In the genomic region with DNA sequence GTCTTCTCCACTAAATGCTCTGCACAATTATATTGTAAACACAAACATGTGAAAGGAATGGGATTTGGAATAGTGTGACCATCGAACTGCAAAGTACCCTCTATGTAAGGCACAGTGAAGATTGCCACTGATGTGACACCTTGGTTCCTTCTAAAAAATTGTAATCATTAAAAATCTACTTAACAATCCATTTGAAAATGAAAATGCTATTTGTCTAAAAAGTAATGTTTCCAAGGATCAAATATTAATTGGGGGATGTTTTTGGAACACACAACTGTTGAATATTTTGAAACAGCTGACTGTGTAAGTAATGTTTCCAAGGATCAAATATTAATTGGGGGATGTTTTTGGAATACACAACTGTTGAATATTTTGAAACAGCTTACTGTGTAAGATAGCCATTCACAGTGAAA, we compare ENCODE assay signal across 3 fruit fly cellular contexts.
A peak's percentile ranks its signal among the peaks of the same experiment; 100 is the strongest.
TF ChIP-seq lines count a peak whose summit lies in the region.

A gene (minus strand): TSS at position 304 of the 413 bp plus-strand sequence.

TF ChIP-seq in whole organism, embryonic, 481 proteins besides CTCF, POLR2A, EP300 and RAD21 (continued from another document and continues in another):
- TF ChIP-seq BEAF-32 (GFP tag; optimal IDR thresholded peaks at IDR 0.05; lab: Kevin White, UChicago): peak; percentile 9
- 0 out of 2 replicates have a peak, but pooled peaks have one; percentile 27 for TF ChIP-seq CG8765 (GFP tag; IDR thresholded peaks at IDR 0.05; lab: Robert Waterston, UW)
- peak; percentile 84 for TF ChIP-seq CG2120 (GFP tag; optimal IDR thresholded peaks at IDR 0.05; lab: Kevin White, UChicago)
- TF ChIP-seq kah (GFP tag; optimal IDR thresholded peaks at IDR 0.05; lab: Kevin White, UChicago): peak; percentile 37
- TF ChIP-seq CG32767 (GFP tag; IDR thresholded peaks at IDR 0.05; lab: Robert Waterston, UW): peak; percentile 51; the same call in 1 of the 2 replicates
- peak; percentile 67 for TF ChIP-seq CG11093 (GFP tag; IDR thresholded peaks at IDR 0.05; lab: Robert Waterston, UW)
- TF ChIP-seq abd-A (tag; optimal IDR thresholded peaks at IDR 0.05; lab: Kevin White, UChicago): no peak
- peak; percentile 93 for TF ChIP-seq row (GFP tag; IDR thresholded peaks at IDR 0.05; lab: Robert Waterston, UW)
- TF ChIP-seq eve (GFP tag; optimal IDR thresholded peaks at IDR 0.05; lab: Kevin White, UChicago): no peak
- no peak for TF ChIP-seq fd102C (GFP tag; optimal IDR thresholded peaks at IDR 0.05; lab: Kevin White, UChicago)
- TF ChIP-seq tgo (GFP tag; IDR thresholded peaks at IDR 0.05; lab: Robert Waterston, UW): peak; percentile 71
- peak; percentile 28 for TF ChIP-seq Blimp-1 (GFP tag; optimal IDR thresholded peaks at IDR 0.05; lab: Kevin White, UChicago)
- no peak for TF ChIP-seq CG6854 (GFP tag; optimal IDR thresholded peaks at IDR 0.05; lab: Kevin White, UChicago)
- TF ChIP-seq CG12659 (GFP tag; optimal IDR thresholded peaks at IDR 0.05; lab: Kevin White, UChicago): peak; percentile 55
- TF ChIP-seq sr (GFP tag; IDR thresholded peaks at IDR 0.05; lab: Robert Waterston, UW): 0 out of 3 replicates have a peak, but pooled peaks have one; percentile 23
- peak; percentile 50 for TF ChIP-seq Hmr (GFP tag; optimal IDR thresholded peaks at IDR 0.05; lab: Kevin White, UChicago)
- TF ChIP-seq CG1603 (tag; optimal IDR thresholded peaks at IDR 0.05; lab: Kevin White, UChicago): peak; percentile 76
- no peak for TF ChIP-seq Lpt (GFP tag; optimal IDR thresholded peaks at IDR 0.05; lab: Kevin White, UChicago)
- peak; percentile 69 for TF ChIP-seq trem (tag; optimal IDR thresholded peaks at IDR 0.05; lab: Kevin White, UChicago)
- TF ChIP-seq CG12299 (tag; optimal IDR thresholded peaks at IDR 0.05; lab: Kevin White, UChicago): no peak
- TF ChIP-seq CG17802 (tag; optimal IDR thresholded peaks at IDR 0.05; lab: Kevin White, UChicago): peak; percentile 42
- TF ChIP-seq Atf-2 (GFP tag; optimal IDR thresholded peaks at IDR 0.05; lab: Kevin White, UChicago): peak; percentile 49
- peak; percentile 59 for TF ChIP-seq stwl (tag; optimal IDR thresholded peaks at IDR 0.05; lab: Kevin White, UChicago)
- no peak for TF ChIP-seq Scr (GFP tag; IDR thresholded peaks at IDR 0.05; lab: Robert Waterston, UW; ENCODE audit: partially characterized antibody)
- TF ChIP-seq CoRest (tag; optimal IDR thresholded peaks at IDR 0.05; lab: Kevin White, UChicago): peak; percentile 64
- TF ChIP-seq Hey (tag; optimal IDR thresholded peaks at IDR 0.05; lab: Kevin White, UChicago): no peak
- TF ChIP-seq usp (GFP tag; optimal IDR thresholded peaks at IDR 0.05; lab: Kevin White, UChicago): no peak
- no peak for TF ChIP-seq dimm (GFP tag; IDR thresholded peaks at IDR 0.05; lab: Robert Waterston, UW)
- peak; percentile 35 for TF ChIP-seq CG2116 (GFP tag; optimal IDR thresholded peaks at IDR 0.05; lab: Kevin White, UChicago)
- peak; percentile 30 for TF ChIP-seq HHEX (GFP tag; optimal IDR thresholded peaks at IDR 0.05; lab: Kevin White, UChicago)
- peak; percentile 59 for TF ChIP-seq ems (GFP tag; optimal IDR thresholded peaks at IDR 0.05; lab: Kevin White, UChicago)
- peak; percentile 86 for TF ChIP-seq MBD-R2 (GFP tag; IDR thresholded peaks at IDR 0.05; lab: Robert Waterston, UW)
- TF ChIP-seq dmrt11E (tag; optimal IDR thresholded peaks at IDR 0.05; lab: Kevin White, UChicago): peak; percentile 60
- TF ChIP-seq disco-r (GFP tag; optimal IDR thresholded peaks at IDR 0.05; lab: Kevin White, UChicago): no peak
- TF ChIP-seq Dad (GFP tag; optimal IDR thresholded peaks at IDR 0.05; lab: Kevin White, UChicago): peak; percentile 34
- no peak for TF ChIP-seq ash1 (GFP tag; optimal IDR thresholded peaks at IDR 0.05; lab: Kevin White, UChicago)
- TF ChIP-seq Lim3 (GFP tag; IDR thresholded peaks at IDR 0.05; lab: Robert Waterston, UW): no peak
- peak; percentile 55 for TF ChIP-seq CG17359 (tag; optimal IDR thresholded peaks at IDR 0.05; lab: Kevin White, UChicago)
- no peak for TF ChIP-seq CG8281 (tag; optimal IDR thresholded peaks at IDR 0.05; lab: Kevin White, UChicago)
- TF ChIP-seq Opbp (GFP tag; IDR thresholded peaks at IDR 0.05; lab: Robert Waterston, UW; ENCODE audit: partially characterized antibody): no peak
- TF ChIP-seq Bgb (GFP tag; IDR thresholded peaks at IDR 0.05; lab: Robert Waterston, UW; ENCODE audit: partially characterized antibody): no peak
- TF ChIP-seq pb (GFP tag; optimal IDR thresholded peaks at IDR 0.05; lab: Kevin White, UChicago): no peak

TF ChIP-seq in whole organism, prepupa, 60 proteins besides CTCF, POLR2A, EP300 and RAD21 (continued from another document):
- TF ChIP-seq eg (GFP tag; IDR thresholded peaks at IDR 0.05; lab: Robert Waterston, UW): peak; percentile 88
- TF ChIP-seq CG34406 (GFP tag; optimal IDR thresholded peaks at IDR 0.05; lab: Kevin White, UChicago): peak; percentile 23
- TF ChIP-seq CG4318 (GFP tag; optimal IDR thresholded peaks at IDR 0.05; lab: Kevin White, UChicago): no peak
- TF ChIP-seq esn (GFP tag; optimal IDR thresholded peaks at IDR 0.05; lab: Kevin White, UChicago): peak; percentile 76
- TF ChIP-seq Met (GFP tag; optimal IDR thresholded peaks at IDR 0.05; lab: Kevin White, UChicago): no peak
- TF ChIP-seq CG3032 (tag; optimal IDR thresholded peaks at IDR 0.05; lab: Kevin White, UChicago): peak; percentile 51
- no peak for TF ChIP-seq CG6276 (GFP tag; optimal IDR thresholded peaks at IDR 0.05; lab: Kevin White, UChicago)
- no peak for TF ChIP-seq CG9139 (GFP tag; optimal IDR thresholded peaks at IDR 0.05; lab: Kevin White, UChicago)
- no peak for TF ChIP-seq Blimp-1 (GFP tag; optimal IDR thresholded peaks at IDR 0.05; lab: Kevin White, UChicago)
- TF ChIP-seq CG3919 (GFP tag; optimal IDR thresholded peaks at IDR 0.05; lab: Kevin White, UChicago): peak; percentile 61
- peak; percentile 65 for TF ChIP-seq Eip75B (GFP tag; optimal IDR thresholded peaks at IDR 0.05; lab: Kevin White, UChicago)
- no peak for TF ChIP-seq CG32006 (GFP tag; optimal IDR thresholded peaks at IDR 0.05; lab: Kevin White, UChicago)
- TF ChIP-seq spab (GFP tag; optimal IDR thresholded peaks at IDR 0.05; lab: Kevin White, UChicago): no peak
- TF ChIP-seq achi (GFP tag; optimal IDR thresholded peaks at IDR 0.05; lab: Kevin White, UChicago): peak; percentile 42
- TF ChIP-seq CG1621 (tag; optimal IDR thresholded peaks at IDR 0.05; lab: Kevin White, UChicago): no peak
- TF ChIP-seq lz (GFP tag; optimal IDR thresholded peaks at IDR 0.05; lab: Kevin White, UChicago): peak; percentile 78
- no peak for TF ChIP-seq Eip93F (GFP tag; optimal IDR thresholded peaks at IDR 0.05; lab: Kevin White, UChicago)
- TF ChIP-seq CG15336 (GFP tag; IDR thresholded peaks at IDR 0.05; lab: Robert Waterston, UW): peak; percentile 65
- TF ChIP-seq CG10669 (GFP tag; optimal IDR thresholded peaks at IDR 0.05; lab: Kevin White, UChicago): peak; percentile 53
- TF ChIP-seq CG8632 (GFP tag; optimal IDR thresholded peaks at IDR 0.05; lab: Kevin White, UChicago): peak; percentile 39
- no peak for TF ChIP-seq fd85E (GFP tag; optimal IDR thresholded peaks at IDR 0.05; lab: Kevin White, UChicago)
- peak; percentile 58 for TF ChIP-seq Gug (GFP tag; IDR thresholded peaks at IDR 0.05; lab: Robert Waterston, UW)
- peak; percentile 53 for TF ChIP-seq CG8119 (GFP tag; IDR thresholded peaks at IDR 0.05; lab: Robert Waterston, UW)
- TF ChIP-seq Hr39 (GFP tag; optimal IDR thresholded peaks at IDR 0.05; lab: Kevin White, UChicago): peak; percentile 83
- TF ChIP-seq Eip78C (GFP tag; lab: Kevin White, UChicago): peak; percentile 89
- peak; percentile 75 for TF ChIP-seq cyc (GFP tag; optimal IDR thresholded peaks at IDR 0.05; lab: Kevin White, UChicago)
- peak; percentile 78 for TF ChIP-seq Sox14 (GFP tag; optimal IDR thresholded peaks at IDR 0.05; lab: Kevin White, UChicago)
- peak; percentile 41 for TF ChIP-seq net (GFP tag; optimal IDR thresholded peaks at IDR 0.05; lab: Kevin White, UChicago)
- TF ChIP-seq vri (GFP tag; optimal IDR thresholded peaks at IDR 0.05; lab: Kevin White, UChicago): no peak
- TF ChIP-seq dsx (GFP tag; optimal IDR thresholded peaks at IDR 0.05; lab: Kevin White, UChicago; ENCODE audit: poor library complexity, severe bottlenecking): peak; percentile 40
- peak in 1 of 2 experiments; percentile 23 for TF ChIP-seq salr (GFP tag; optimal IDR thresholded peaks at IDR 0.05; lab: Kevin White, UChicago)
- peak; percentile 73 for TF ChIP-seq Hr4 (GFP tag; optimal IDR thresholded peaks at IDR 0.05; lab: Kevin White, UChicago)
- no peak for TF ChIP-seq Lpt (GFP tag; optimal IDR thresholded peaks at IDR 0.05; lab: Kevin White, UChicago)
- TF ChIP-seq svp (GFP tag; lab: Kevin White, UChicago): peak; percentile 87
- TF ChIP-seq Sox15 (GFP tag; optimal IDR thresholded peaks at IDR 0.05; lab: Kevin White, UChicago): peak; percentile 56
- peak; percentile 82 for TF ChIP-seq CG31627 (GFP tag; optimal IDR thresholded peaks at IDR 0.05; lab: Kevin White, UChicago)
- peak; percentile 14 for TF ChIP-seq CG8319 (GFP tag; optimal IDR thresholded peaks at IDR 0.05; lab: Kevin White, UChicago)
- TF ChIP-seq fkh (GFP tag; optimal IDR thresholded peaks at IDR 0.05; lab: Kevin White, UChicago): peak; percentile 46
- TF ChIP-seq topi (GFP tag; optimal IDR thresholded peaks at IDR 0.05; lab: Kevin White, UChicago): peak; percentile 60
- peak; percentile 42 for TF ChIP-seq CG6792 (GFP tag; optimal IDR thresholded peaks at IDR 0.05; lab: Kevin White, UChicago)
- peak; percentile 41 for TF ChIP-seq Ets96B (tag; optimal IDR thresholded peaks at IDR 0.05; lab: Kevin White, UChicago)

TF ChIP-seq in whole organism, wandering third instar larva, 38 proteins besides CTCF, POLR2A, EP300 and RAD21 (continued from another document):
- TF ChIP-seq Mio (GFP tag; optimal IDR thresholded peaks at IDR 0.05; lab: Kevin White, UChicago) (no peak), CrebA (GFP tag; optimal IDR thresholded peaks at IDR 0.05; lab: Kevin White, UChicago; ENCODE audit: borderline replicate concordance) (no peak), br (GFP tag; optimal IDR thresholded peaks at IDR 0.05; lab: Kevin White, UChicago) (peak; percentile 17), Rel (GFP tag; optimal IDR thresholded peaks at IDR 0.05; lab: Kevin White, UChicago) (no peak), Rel (tag; optimal IDR thresholded peaks at IDR 0.05; lab: Kevin White, UChicago) (peak; percentile 54), OdsH (GFP tag; optimal IDR thresholded peaks at IDR 0.05; lab: Kevin White, UChicago) (peak; percentile 18), Hr78 (GFP tag; optimal IDR thresholded peaks at IDR 0.05; lab: Kevin White, UChicago) (no peak), Jra (GFP tag; optimal IDR thresholded peaks at IDR 0.05; lab: Kevin White, UChicago) (no peak), CG32264 (GFP tag; optimal IDR thresholded peaks at IDR 0.05; lab: Kevin White, UChicago) (no peak), tai (GFP tag; optimal IDR thresholded peaks at IDR 0.05; lab: Kevin White, UChicago) (no peak), dl (GFP tag; optimal IDR thresholded peaks at IDR 0.05; lab: Kevin White, UChicago; ENCODE audit: insufficient read depth in 1 of 2, partially characterized antibody in 2 of 2) (no peak), Myc (optimal IDR thresholded peaks at IDR 0.05; lab: Kevin White, UChicago) (no peak), Hr83 (GFP tag; optimal IDR thresholded peaks at IDR 0.05; lab: Kevin White, UChicago; ENCODE audit: poor library complexity, severe bottlenecking) (peak; percentile 44), Abd-B (GFP tag; optimal IDR thresholded peaks at IDR 0.05; lab: Kevin White, UChicago) (no peak), dsf (GFP tag; optimal IDR thresholded peaks at IDR 0.05; lab: Kevin White, UChicago; ENCODE audit: borderline replicate concordance) (no peak)
